Fruit fly (Drosophila melanogaster) whole organism, embryonic: ENCODE measurements around the gene Uch-L5R.

Experiments
- Adf1 ChIP-seq: fragments of 200-800 bp; sonication (Bioruptor generic); IDR thresholded peaks from 2 replicates; pipeline ENCODE4 v1.3.6; 2022; ENCODE audit warnings: missing biosample characterization, missing genetic modification characterization
- Aef1 ChIP-seq: fragments of 200-800 bp; sonication (Bioruptor generic); IDR thresholded peaks from 3 replicates; pipeline ENCODE4 v1.3.6; 2022; ENCODE audit warnings: missing biosample characterization, missing genetic modification characterization
- CG10209 ChIP-seq: fragments of 200-800 bp; sonication (Bioruptor generic); optimal IDR thresholded peaks from 3 replicates; lab custom pipeline; 2017; ENCODE audit warnings: missing biosample characterization, mild to moderate bottlenecking, missing genetic modification characterization, missing genetic modification reagents
- CG10543 ChIP-seq: fragments of 200-800 bp; sonication (Bioruptor generic); optimal IDR thresholded peaks from 3 replicates; lab custom pipeline; 2017; ENCODE audit warnings: missing biosample characterization, mild to moderate bottlenecking, missing genetic modification characterization, moderate library complexity
- CG11696 ChIP-seq: fragments of 200-800 bp; sonication (Bioruptor generic); IDR thresholded peaks from 2 replicates; pipeline ENCODE4 v1.3.6; 2022; ENCODE audit warnings: missing biosample characterization, missing genetic modification characterization
- CG12219 ChIP-seq: fragments of 200-800 bp; sonication (Bioruptor generic); optimal IDR thresholded peaks from 3 replicates; lab custom pipeline; 2018; ENCODE audit warnings: missing biosample characterization, mild to moderate bottlenecking, missing genetic modification characterization
- CG17359 ChIP-seq: fragments of 200-800 bp; sonication (Bioruptor generic); optimal IDR thresholded peaks from 3 replicates; lab custom pipeline; 2018; ENCODE audit warnings: missing biosample characterization, mild to moderate bottlenecking, missing genetic modification characterization, moderate library complexity
- CG18619 ChIP-seq: fragments of 200-800 bp; sonication (Bioruptor generic); optimal IDR thresholded peaks from 3 replicates; lab custom pipeline; 2017; ENCODE audit warnings: missing biosample characterization, mild to moderate bottlenecking, missing genetic modification characterization
- CG2202 ChIP-seq: fragments of 200-800 bp; sonication (Bioruptor generic); optimal IDR thresholded peaks from 2 replicates; lab custom pipeline; 2018; ENCODE audit warnings: missing biosample characterization, mild to moderate bottlenecking, missing genetic modification characterization
- CG2889 ChIP-seq: fragments of 200-800 bp; sonication (Bioruptor generic); IDR thresholded peaks from 3 replicates; pipeline ENCODE4 v1.3.6; 2022; ENCODE audit warnings: missing biosample characterization, missing genetic modification characterization
- CG31365 ChIP-seq: fragments of 200-800 bp; sonication (Bioruptor generic); optimal IDR thresholded peaks from 2 replicates; lab custom pipeline; 2018; ENCODE audit warnings: missing biosample characterization, mild to moderate bottlenecking, missing genetic modification characterization
- CG32532 ChIP-seq: fragments of 200-800 bp; sonication (Bioruptor generic); IDR thresholded peaks from 2 replicates; pipeline ENCODE4 v1.3.6; 2022; ENCODE audit warnings: missing biosample characterization, missing genetic modification characterization
- CG5245 ChIP-seq: fragments of 200-800 bp; sonication (Bioruptor generic); optimal IDR thresholded peaks from 3 replicates; lab custom pipeline; 2016; ENCODE audit warnings: missing biosample characterization, missing genetic modification characterization
- CG7357 ChIP-seq: fragments of 200-800 bp; sonication (Bioruptor generic); IDR thresholded peaks from 3 replicates; pipeline ENCODE4 v1.3.6; 2022; ENCODE audit warnings: missing biosample characterization, missing genetic modification characterization
- CG8359 ChIP-seq: fragments of 200-800 bp; sonication (Bioruptor generic); optimal IDR thresholded peaks from 2 replicates; lab custom pipeline; 2017; ENCODE audit warnings: missing biosample characterization, mild to moderate bottlenecking, missing genetic modification characterization, borderline replicate concordance
- CG8944 ChIP-seq: fragments of 200-800 bp; sonication (Bioruptor generic); optimal IDR thresholded peaks from 3 replicates; lab custom pipeline; 2016; ENCODE audit warnings: missing biosample characterization, missing genetic modification characterization
- CG9215 ChIP-seq: fragments of 200-800 bp; sonication (Bioruptor generic); IDR thresholded peaks from 2 replicates; pipeline ENCODE4 v1.3.6; 2022; ENCODE audit warnings: missing biosample characterization, missing genetic modification characterization
- CG9797 ChIP-seq: fragments of 200-800 bp; sonication (Bioruptor generic); optimal IDR thresholded peaks from 3 replicates; lab custom pipeline; 2018; ENCODE audit warnings: missing biosample characterization, mild to moderate bottlenecking, missing genetic modification characterization
- Dll ChIP-seq: fragments of 200-800 bp; sonication (Bioruptor generic); IDR thresholded peaks from 4 replicates; pipeline ENCODE4 v1.3.6; 2022; ENCODE audit warnings: missing biosample characterization, missing genetic modification characterization; ENCODE audit not compliant: partially characterized antibody
- Fer1 ChIP-seq: fragments of 200-800 bp; sonication (Bioruptor generic); optimal IDR thresholded peaks from 2 replicates; lab custom pipeline; 2017; ENCODE audit warnings: missing biosample characterization, mild to moderate bottlenecking, missing genetic modification characterization
- Myb ChIP-seq: fragments of 200-800 bp; sonication (Bioruptor generic); optimal IDR thresholded peaks from 2 replicates; lab custom pipeline; 2016; ENCODE audit warnings: missing biosample characterization, missing genetic modification characterization
- Ptx1 ChIP-seq: fragments of 200-800 bp; sonication (Bioruptor generic); IDR thresholded peaks from 2 replicates; pipeline ENCODE4 v1.3.6; 2022; ENCODE audit warnings: missing biosample characterization, missing genetic modification characterization
- Sin3A ChIP-seq: fragments of >200 bp; optimal IDR thresholded peaks from 2 replicates; lab custom pipeline; 2018
- Six4 ChIP-seq: fragments of 200-800 bp; sonication (Bioruptor generic); optimal IDR thresholded peaks from 2 replicates; lab custom pipeline; 2016; ENCODE audit warnings: missing biosample characterization, missing genetic modification characterization
- abd-A ChIP-seq: fragments of 200-800 bp; sonication (Bioruptor generic); optimal IDR thresholded peaks from 3 replicates; lab custom pipeline; 2019; ENCODE audit warnings: missing biosample characterization, mild to moderate bottlenecking, missing genetic modification characterization, moderate library complexity
- ac ChIP-seq: fragments of 200-800 bp; sonication (Bioruptor generic); optimal IDR thresholded peaks from 3 replicates; lab custom pipeline; 2017; ENCODE audit warnings: missing biosample characterization, mild to moderate bottlenecking, missing genetic modification characterization
- caup ChIP-seq: fragments of 200-800 bp; sonication (Bioruptor generic); optimal IDR thresholded peaks from 3 replicates; lab custom pipeline; 2017; ENCODE audit warnings: missing biosample characterization, mild to moderate bottlenecking, missing genetic modification characterization, moderate library complexity; ENCODE audit not compliant: severe bottlenecking
- chinmo ChIP-seq: fragments of 200-800 bp; sonication (Bioruptor generic); IDR thresholded peaks from 4 replicates; pipeline ENCODE4 v1.3.6; 2022; ENCODE audit warnings: missing biosample characterization, missing genetic modification characterization; ENCODE audit not compliant: partially characterized antibody
- crc ChIP-seq: fragments of 200-800 bp; sonication (Bioruptor generic); optimal IDR thresholded peaks from 2 replicates; lab custom pipeline; 2016; ENCODE audit warnings: missing biosample characterization, missing genetic modification characterization
- danr ChIP-seq: fragments of 200-800 bp; sonication (Bioruptor generic); IDR thresholded peaks from 2 replicates; pipeline ENCODE4 v1.3.6; 2022; ENCODE audit warnings: missing biosample characterization, missing genetic modification characterization
- dati ChIP-seq: fragments of 200-800 bp; sonication (Bioruptor generic); IDR thresholded peaks from 2 replicates; pipeline ENCODE4 v1.3.6; 2022; ENCODE audit warnings: missing biosample characterization, missing genetic modification characterization
- dmrt11E ChIP-seq: fragments of 200-800 bp; sonication (Bioruptor generic); optimal IDR thresholded peaks from 3 replicates; lab custom pipeline; 2018; ENCODE audit warnings: missing biosample characterization, mild to moderate bottlenecking, missing genetic modification characterization, moderate library complexity
- ftz-f1 ChIP-seq: fragments of 200-800 bp; sonication (Bioruptor generic); optimal IDR thresholded peaks from 2 replicates; lab custom pipeline; 2016; ENCODE audit warnings: missing biosample characterization, missing genetic modification characterization
- gce ChIP-seq: fragments of 200-800 bp; sonication (Bioruptor generic); IDR thresholded peaks from 3 replicates; pipeline ENCODE4 v1.3.6; 2022; ENCODE audit warnings: missing biosample characterization, missing genetic modification characterization
- grau ChIP-seq: fragments of 200-800 bp; optimal IDR thresholded peaks from 3 replicates; lab custom pipeline; 2019; ENCODE audit warnings: missing biosample characterization, mild to moderate bottlenecking, missing genetic modification characterization, moderate library complexity
- lbe ChIP-seq: fragments of 200-800 bp; sonication (Bioruptor generic); optimal IDR thresholded peaks from 2 replicates; lab custom pipeline; 2016; ENCODE audit warnings: missing biosample characterization, mild to moderate bottlenecking, missing genetic modification characterization
- mld ChIP-seq: fragments of 200-800 bp; sonication (Bioruptor generic); IDR thresholded peaks from 3 replicates; pipeline ENCODE4 v1.3.6; 2022; ENCODE audit warnings: missing biosample characterization, missing genetic modification characterization; ENCODE audit not compliant: partially characterized antibody
- nerfin-2 ChIP-seq: fragments of 200-800 bp; sonication (Bioruptor generic); IDR thresholded peaks from 2 replicates; pipeline ENCODE4 v1.3.6; 2022; ENCODE audit warnings: missing biosample characterization, missing genetic modification characterization; ENCODE audit not compliant: partially characterized antibody
- nom ChIP-seq: fragments of 200-800 bp; sonication (Bioruptor generic); optimal IDR thresholded peaks from 2 replicates; lab custom pipeline; 2017; ENCODE audit warnings: missing biosample characterization, missing genetic modification characterization, mild to moderate bottlenecking, moderate library complexity, missing genetic modification reagents
- oc ChIP-seq: fragments of 200-800 bp; sonication (Bioruptor generic); optimal IDR thresholded peaks from 2 replicates; lab custom pipeline; 2018; ENCODE audit warnings: missing biosample characterization, mild to moderate bottlenecking, missing genetic modification characterization, moderate library complexity
- odd ChIP-seq: fragments of 200-800 bp; sonication (Bioruptor generic); optimal IDR thresholded peaks from 2 replicates; lab custom pipeline; 2017; ENCODE audit warnings: missing biosample characterization, mild to moderate bottlenecking, missing genetic modification characterization
- otp ChIP-seq: fragments of 200-800 bp; sonication (Bioruptor generic); IDR thresholded peaks from 3 replicates; pipeline ENCODE4, ENCODE4 v1.3.6; 2022; ENCODE audit warnings: missing biosample characterization, missing genetic modification characterization
- pan ChIP-seq, 4 experiments: fragments of >200 bp in 3 of 4; fragments of 200-800 bp in 1 of 4; sonication (Bioruptor generic) in 1 of 4; optimal IDR thresholded peaks in 3 of 4; IDR thresholded peaks in 1 of 4; 2 replicates each; pipeline versions ENCODE4 v1.3.6 to Lab custom; 2017 to 2022; ENCODE audit warnings: missing biosample characterization in 2 of 4, missing genetic modification characterization in 2 of 4, mixed read lengths in 1 of 4
- pnt ChIP-seq: fragments of 200-800 bp; sonication (Bioruptor generic); optimal IDR thresholded peaks from 3 replicates; lab custom pipeline; 2016; ENCODE audit warnings: missing biosample characterization, missing genetic modification characterization
- prd ChIP-seq, 3 experiments: fragments of >200 bp in 2 of 3; fragments of 200-800 bp in 1 of 3; sonication (Bioruptor generic) in 1 of 3; optimal IDR thresholded peaks in 2 of 3; IDR thresholded peaks in 1 of 3; 2 replicates in 2 of 3; 3 replicates in 1 of 3; pipeline versions ENCODE4 v1.3.6 to Lab custom; 2017 to 2022; ENCODE audit warnings: missing biosample characterization in 1 of 3, missing genetic modification characterization in 1 of 3
- stwl ChIP-seq: fragments of 200-800 bp; sonication (Bioruptor generic); optimal IDR thresholded peaks from 3 replicates; lab custom pipeline; 2018; ENCODE audit warnings: missing biosample characterization, mild to moderate bottlenecking, missing genetic modification characterization, moderate library complexity
- tgo ChIP-seq: fragments of 200-800 bp; sonication (Bioruptor generic); IDR thresholded peaks from 3 replicates; pipeline ENCODE4 v1.3.6; 2022; ENCODE audit warnings: missing biosample characterization, missing genetic modification characterization
- vvl ChIP-seq: fragments of 200-800 bp; sonication (Bioruptor generic); IDR thresholded peaks from 2 replicates; pipeline ENCODE4 v1.3.6; 2022; ENCODE audit warnings: missing biosample characterization, missing genetic modification characterization
- wdn ChIP-seq: fragments of 200-800 bp; sonication (Bioruptor generic); IDR thresholded peaks from 2 replicates; pipeline ENCODE4 v1.3.6; 2022; ENCODE audit warnings: missing biosample characterization, missing genetic modification characterization
- zfh1 ChIP-seq: fragments of 200-800 bp; sonication (Bioruptor generic); IDR thresholded peaks from 3 replicates; pipeline ENCODE4 v1.3.6; 2022; ENCODE audit warnings: missing biosample characterization, missing genetic modification characterization

Uch-L5R gene

DNA sequence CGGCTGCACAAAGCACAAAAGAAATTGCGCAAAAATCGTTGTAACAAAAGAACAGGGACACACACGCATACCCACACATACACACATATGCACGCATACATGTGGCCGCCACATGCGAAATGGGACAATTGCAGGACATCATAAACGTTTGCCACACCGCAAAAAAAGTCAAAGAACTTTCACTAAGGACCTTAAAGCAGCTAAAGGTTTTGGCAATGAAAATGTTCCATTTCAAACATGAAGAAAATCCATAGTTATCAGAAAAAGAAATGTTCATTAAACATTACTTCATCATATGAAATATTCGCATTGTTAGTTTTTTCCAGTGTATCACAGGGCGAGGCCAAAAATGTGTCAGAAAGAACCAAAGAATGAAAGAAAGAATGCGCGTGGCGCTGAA is 25.8 kb upstream of the Uch-L5R start (continued):
- TF ChIP-seq lbe (GFP tag; lab: Kevin White, UChicago) (no peak), chinmo (no peak), Adf1 (no peak), Myb (GFP tag; lab: Kevin White, UChicago) (no peak), prd (optimal IDR thresholded peaks at IDR 0.05; lab: Kevin White, UChicago) (no peak), prd (GFP tag; IDR thresholded peaks at IDR 0.05; lab: Robert Waterston, UW) (peak; percentile 48; the same call in 1 of the 3 replicates), dmrt11E (tag; lab: Kevin White, UChicago) (no peak), dati (GFP tag; lab: Robert Waterston, UW) (no peak), stwl (no peak), CG12219 (GFP tag; lab: Kevin White, UChicago) (no peak), CG9215 (GFP tag; lab: Robert Waterston, UW) (no peak), CG2202 (tag; lab: Kevin White, UChicago) (no peak), CG9797 (GFP tag; lab: Kevin White, UChicago) (no peak), danr (GFP tag; lab: Robert Waterston, UW) (no peak), caup (no peak), crc (no peak), Six4 (GFP tag; lab: Kevin White, UChicago) (no peak), CG8359 (GFP tag; lab: Kevin White, UChicago) (no peak), CG11696 (GFP tag; lab: Robert Waterston, UW) (no peak), Sin3A (lab: Kevin White, UChicago) (no peak), zfh1 (GFP tag; lab: Robert Waterston, UW) (no peak), CG10209 (GFP tag; lab: Kevin White, UChicago) (no peak), gce (GFP tag; lab: Robert Waterston, UW) (no peak), Fer1 (GFP tag; lab: Kevin White, UChicago) (peak; percentile 32), oc (tag; lab: Kevin White, UChicago) (no peak), grau (tag; lab: Kevin White, UChicago) (peak; percentile 30), tgo (GFP tag; lab: Robert Waterston, UW) (0 out of 3 replicates have a peak, but pooled peaks have one; percentile 21), nom (no peak), CG31365 (tag; lab: Kevin White, UChicago) (no peak), mld (GFP tag; lab: Robert Waterston, UW) (no peak), CG8944 (no peak), ftz-f1 (no peak), wdn (GFP tag; lab: Robert Waterston, UW) (no peak), CG10543 (GFP tag; lab: Kevin White, UChicago) (no peak), pnt (GFP tag; lab: Kevin White, UChicago) (no peak), Aef1 (GFP tag; lab: Robert Waterston, UW) (no peak), Dll (no peak), otp (GFP tag; lab: Robert Waterston, UW) (no peak), CG7357 (GFP tag; lab: Robert Waterston, UW) (no peak), CG5245 (GFP tag; lab: Kevin White, UChicago) (no peak), CG18619 (GFP tag; lab: Kevin White, UChicago) (no peak), CG32532 (GFP tag; lab: Robert Waterston, UW) (no peak), vvl (GFP tag; lab: Robert Waterston, UW) (0 out of 2 replicates have a peak, but pooled peaks have one; percentile 20), nerfin-2 (GFP tag; lab: Robert Waterston, UW) (no peak), ac (no peak), CG17359 (peak; percentile 7), CG2889 (GFP tag; lab: Robert Waterston, UW) (no peak), abd-A (tag; lab: Kevin White, UChicago) (peak; percentile 36), pan (optimal IDR thresholded peaks at IDR 0.05; lab: Kevin White, UChicago) (no peak), pan (GFP tag; optimal IDR thresholded peaks at IDR 0.05 in 1 of 2, IDR thresholded peaks at IDR 0.05 in 1 of 2) (no peak), odd (no peak), Ptx1 (GFP tag; lab: Robert Waterston, UW) (0 out of 2 replicates have a peak, but pooled peaks have one; percentile 14)
